Fruit fly (Drosophila melanogaster) ovary, adult (tissue): Measurements from ENCODE around the gene NANS.

ENCODE experiments used
- CG17801 ChIP-seq: fragments of 200-800 bp; optimal IDR thresholded peaks from 2 replicates; lab custom pipeline; 2019; ENCODE audit warnings: missing biosample characterization, mild to moderate bottlenecking, missing genetic modification characterization, moderate library complexity; ENCODE audit not compliant: partially characterized antibody

Gene NANS

dm6 chr3R:12426310-12426653 is at the start of gene NANS:
NANS (plus strand) TSS chr3R:12426578.
- TF ChIP-seq CG17801 (GFP tag; lab: Kevin White, UChicago), result no peak

dm6 chr3R:12376828-12377227 is 49.5 kb upstream of the NANS start, which contains the start of gene GstD6:
GstD6 (plus strand) TSS chr3R:12377128.
- TF ChIP-seq CG17801 (GFP tag; lab: Kevin White, UChicago), result no peak

- TF ChIP-seq CG17801 (GFP tag; lab: Kevin White, UChicago), result no peak
Measured at dm6 chr3R:12378200-12378599, 48.2 kb upstream of the NANS start, which contains the start of gene GstD7. GstD7 (plus strand) TSS chr3R:12378500.

dm6 chr3R:12379249-12379648 is 47.1 kb upstream of the NANS start:
- no peak for TF ChIP-seq CG17801 (GFP tag; lab: Kevin White, UChicago)

- TF ChIP-seq CG17801 (GFP tag; lab: Kevin White, UChicago), result no peak
Measured at dm6 chr3R:12379708-12380107, 46.7 kb upstream of the NANS start, which contains the start of gene GstD8. GstD8 (plus strand) TSS chr3R:12380008.

- no peak for TF ChIP-seq CG17801 (GFP tag; lab: Kevin White, UChicago)
Measured at dm6 chr3R:12381130-12381700, 45.2 kb upstream of the NANS start.

dm6 chr3R:12382563-12382962 is 43.8 kb upstream of the NANS start, which contains the start of gene CG10035:
CG10035 (minus strand) TSS chr3R:12382691.
- no peak for TF ChIP-seq CG17801 (GFP tag; lab: Kevin White, UChicago)

dm6 chr3R:12383036-12383435 is 43.3 kb upstream of the NANS start, which contains the start of gene GstD11:
GstD11 (plus strand) TSS chr3R:12383336.
- no peak for TF ChIP-seq CG17801 (GFP tag; lab: Kevin White, UChicago)

- TF ChIP-seq CG17801 (GFP tag; lab: Kevin White, UChicago), result no peak
Measured at dm6 chr3R:12383784-12384183, 42.6 kb upstream of the NANS start.

- TF ChIP-seq CG17801 (GFP tag; lab: Kevin White, UChicago), result no peak
Measured at dm6 chr3R:12384274-12384673, 42.1 kb upstream of the NANS start.

- no peak for TF ChIP-seq CG17801 (GFP tag; lab: Kevin White, UChicago)
Measured at dm6 chr3R:12385949-12386348, 40.4 kb upstream of the NANS start, which contains the start of gene Sol1. Sol1 (plus strand) TSS chr3R:12386249.

- TF ChIP-seq CG17801 (GFP tag; lab: Kevin White, UChicago), result no peak
Measured at dm6 chr3R:12386965-12387364, 39.4 kb upstream of the NANS start, which contains the start of gene CG33098. CG33098 (plus strand) TSS chr3R:12387188.

dm6 chr3R:12395880-12396279 is 30.5 kb upstream of the NANS start, which contains the start of the genes CG10096 and CG10097:
CG10096 (minus strand) TSS chr3R:12395980.
CG10097 (minus strand) TSS chr3R:12395980.
- no peak for TF ChIP-seq CG17801 (GFP tag; lab: Kevin White, UChicago)

dm6 chr3R:12398054-12398453 is 28.3 kb upstream of the NANS start:
- TF ChIP-seq CG17801 (GFP tag; lab: Kevin White, UChicago), result peak; percentile 19

- TF ChIP-seq CG17801 (GFP tag; lab: Kevin White, UChicago), result no peak
Measured at dm6 chr3R:12398620-12399247, 27.6 kb upstream of the NANS start, which contains the start of gene Cyp9f3. Cyp9f3 (minus strand) TSS chr3R:12398929.
